Worm (Caenorhabditis elegans): ENCODE measurements around the gene col-139.
A peak's percentile ranks its signal among the peaks of the same experiment; 100 is the strongest.

col-139 gene

DNA sequence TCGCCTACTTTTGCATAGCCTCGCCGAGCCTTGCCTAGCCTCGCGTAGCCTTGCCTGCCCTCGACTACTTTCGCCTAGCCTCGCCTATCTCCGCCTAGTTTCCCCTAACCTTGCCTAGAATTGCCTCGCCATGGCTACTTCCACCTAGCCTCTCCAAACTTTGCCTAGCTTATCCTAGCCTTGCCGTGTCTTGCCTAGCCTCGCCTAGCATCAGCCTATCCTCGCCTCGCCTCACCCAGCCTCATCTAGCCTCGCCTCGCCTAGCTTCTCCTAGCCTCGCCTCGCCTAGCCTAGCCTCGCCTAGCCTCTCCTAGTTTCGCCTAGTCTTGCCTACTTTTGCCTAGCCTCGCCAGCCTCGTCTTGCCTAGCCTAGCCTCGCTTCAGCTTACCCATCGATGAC, 13.3 kb upstream of the col-139 start:
- TF ChIP-seq B0261.1 (tag; optimal IDR thresholded peaks at IDR 0.05) (no peak), ztf-28 (GFP tag; IDR thresholded peaks at IDR 0.05) (no peak), T26A5.8 (tag; optimal IDR thresholded peaks at IDR 0.05) (no peak), tbx-9 (tag; optimal IDR thresholded peaks at IDR 0.05; ENCODE audit: borderline replicate concordance) (no peak), F57C9.4 (tag; optimal IDR thresholded peaks at IDR 0.05) (no peak), egrh-3 (GFP tag; IDR thresholded peaks at IDR 0.05) (peak; percentile 29; the same call in 1 of the 2 replicates), K11D2.4 (GFP tag; IDR thresholded peaks at IDR 0.05) (0 out of 2 replicates have a peak, but pooled peaks have one; percentile 27), atf-7 (tag; optimal IDR thresholded peaks at IDR 0.05) (no peak), ama-1 (optimal IDR thresholded peaks at IDR 0.05) (no peak), ama-1 (GFP tag; optimal IDR thresholded peaks at IDR 0.05) (no peak), cebp-1 (GFP tag; IDR thresholded peaks at IDR 0.05) (no peak), cebp-1 (tag; optimal IDR thresholded peaks at IDR 0.05) (no peak), F39B2.1 (GFP tag; IDR thresholded peaks at IDR 0.05) (no peak), F10E7.11 (tag; optimal IDR thresholded peaks at IDR 0.05) (no peak)

DNA sequence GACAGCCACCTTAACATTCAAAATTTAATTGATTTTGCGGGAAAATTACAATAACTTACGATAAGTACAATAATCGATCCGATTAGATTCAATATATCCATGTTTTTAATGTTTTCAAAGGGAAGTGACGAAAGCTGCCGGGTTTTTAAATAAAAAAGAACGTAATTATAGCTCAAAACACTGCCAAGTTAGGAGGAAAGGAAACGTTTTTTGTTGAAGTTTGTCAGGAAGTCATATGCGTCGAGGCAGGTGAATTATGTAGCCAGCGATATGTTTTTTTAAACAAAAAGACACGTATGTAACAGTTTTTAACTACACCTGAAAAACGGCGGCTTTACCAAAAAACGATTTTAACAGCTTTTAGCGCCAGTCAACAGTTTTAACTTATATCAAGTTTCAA, 11.9 kb upstream of the col-139 start, which contains the start of gene srx-73:
Gene srx-73, minus strand, starts transcription at position 101 of the 400 bp plus-strand sequence.
- no peak for TF ChIP-seq zim-3 (tag; optimal IDR thresholded peaks at IDR 0.05)
- TF ChIP-seq snpc-4 (GFP tag; optimal IDR thresholded peaks at IDR 0.05), result no peak
- TF ChIP-seq snpc-4 (tag; optimal IDR thresholded peaks at IDR 0.05), result no peak
- TF ChIP-seq attf-3 (GFP tag; conservative IDR thresholded peaks at IDR 0.05), result no peak
- no peak for TF ChIP-seq madf-6 (GFP tag; IDR thresholded peaks at IDR 0.05)
- TF ChIP-seq snpc-1.1 (tag; optimal IDR thresholded peaks at IDR 0.05; ENCODE audit: insufficient read depth), result no peak
- no peak for TF ChIP-seq F39B2.1 (GFP tag; IDR thresholded peaks at IDR 0.05)
- no peak for TF ChIP-seq F22D6.2 (tag; optimal IDR thresholded peaks at IDR 0.05)
- TF ChIP-seq ceh-40 (GFP tag; IDR thresholded peaks at IDR 0.05), result no peak

DNA sequence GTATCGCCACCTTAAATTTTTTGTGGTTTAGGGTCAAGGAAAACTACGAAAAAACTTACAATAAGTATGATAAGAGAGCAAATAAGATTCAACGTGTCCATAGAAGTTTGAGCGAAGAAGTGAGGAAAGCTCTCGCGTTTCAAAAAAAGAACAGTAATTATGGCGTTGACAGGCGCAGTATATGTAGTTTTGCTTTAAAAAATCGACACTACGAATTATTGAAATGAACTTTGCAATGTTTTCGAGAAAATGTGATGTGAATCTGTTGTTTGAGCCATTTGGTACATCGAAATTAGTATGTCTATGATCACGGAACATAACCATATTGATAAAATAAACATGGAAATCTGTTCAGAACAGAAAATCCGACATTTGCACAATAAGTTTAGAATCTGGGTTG, 8.6 kb upstream of the col-139 start, which contains the start of gene srx-74:
Gene srx-74, minus strand, starts transcription at position 101 of the 400 bp plus-strand sequence.
- TF ChIP-seq C06A6.2 (GFP tag; conservative IDR thresholded peaks at IDR 0.05) (no peak), rpc-1 (optimal IDR thresholded peaks at IDR 0.05) (no peak), rpc-1 (tag; optimal IDR thresholded peaks at IDR 0.05) (no peak), aptf-3 (GFP tag; IDR thresholded peaks at IDR 0.05) (no peak), ceh-27 (GFP tag; optimal IDR thresholded peaks at IDR 0.05) (no peak), fkh-3 (tag; optimal IDR thresholded peaks at IDR 0.05) (no peak), B0336.3 (GFP tag; IDR thresholded peaks at IDR 0.05) (no peak), snpc-1.3 (tag; optimal IDR thresholded peaks at IDR 0.05; ENCODE audit: insufficient read depth) (no peak), let-607 (tag; optimal IDR thresholded peaks at IDR 0.05) (no peak), gei-17 (GFP tag; optimal IDR thresholded peaks at IDR 0.05) (no peak), madf-8 (GFP tag; conservative IDR thresholded peaks at IDR 0.05) (no peak), chd-7 (tag; optimal IDR thresholded peaks at IDR 0.05) (no peak), atf-7 (tag; optimal IDR thresholded peaks at IDR 0.05) (no peak), dox-1 (GFP tag; IDR thresholded peaks at IDR 0.05) (no peak), B0035.1 (tag; optimal IDR thresholded peaks at IDR 0.05) (no peak)

DNA sequence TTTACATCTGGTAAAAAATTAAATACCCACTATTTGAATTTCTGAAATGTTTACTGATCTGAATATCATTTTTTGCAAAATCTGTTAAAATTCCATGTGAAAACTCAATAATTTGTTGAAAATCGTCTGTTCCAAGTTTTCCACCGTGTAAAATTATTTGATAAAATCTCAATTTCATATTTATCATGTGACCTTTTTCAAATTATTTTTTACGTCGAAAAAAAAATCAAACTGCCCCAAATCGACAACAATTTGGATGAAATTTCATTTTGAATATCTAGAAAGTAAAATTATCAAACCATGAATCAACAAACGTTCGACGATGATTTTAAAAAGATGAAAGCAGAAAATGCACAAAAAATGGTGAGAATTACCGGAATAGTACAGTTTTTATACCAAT, 1.4 kb upstream of the col-139 start, which contains the start of gene F41F3.9:
Gene F41F3.9, plus strand, starts transcription at position 301 of the 400 bp plus-strand sequence.
- TF ChIP-seq lsl-1 (GFP tag; optimal IDR thresholded peaks at IDR 0.05) (no peak), madf-6 (GFP tag; IDR thresholded peaks at IDR 0.05) (no peak), Y67H2A.10 (GFP tag; conservative IDR thresholded peaks at IDR 0.05) (no peak), lir-1 (GFP tag; conservative IDR thresholded peaks at IDR 0.05) (no peak), ceh-91 (GFP tag; IDR thresholded peaks at IDR 0.05) (no peak), attf-3 (GFP tag; conservative IDR thresholded peaks at IDR 0.05) (no peak), mes-4 (tag; optimal IDR thresholded peaks at IDR 0.05) (no peak), cebp-1 (GFP tag; IDR thresholded peaks at IDR 0.05) (no peak), cebp-1 (tag; optimal IDR thresholded peaks at IDR 0.05) (no peak), Y53F4B.3 (GFP tag; IDR thresholded peaks at IDR 0.05) (no peak)
